Fruit fly (Drosophila melanogaster) whole organism, embryonic: ENCODE results near the gene Sf3b3.
A peak's percentile ranks its signal among the peaks of the same experiment; 100 is the strongest.

Experiments used
- Abd-B ChIP-seq: fragments of 200-800 bp; sonication (Bioruptor generic); optimal IDR thresholded peaks from 2 replicates; lab custom pipeline; 2018; ENCODE audit warnings: missing biosample characterization, mild to moderate bottlenecking, missing genetic modification characterization, moderate library complexity
- Atf6 ChIP-seq: fragments of 200-800 bp; sonication (Bioruptor generic); IDR thresholded peaks from 2 replicates; pipeline ENCODE4 v1.3.6; 2022; ENCODE audit warnings: missing biosample characterization, missing genetic modification characterization
- BtbVII ChIP-seq: fragments of 200-800 bp; sonication (Bioruptor generic); optimal IDR thresholded peaks from 3 replicates; lab custom pipeline; 2017; ENCODE audit warnings: missing biosample characterization, mild to moderate bottlenecking, missing genetic modification characterization
- CG10274 ChIP-seq: fragments of 200-800 bp; sonication (Bioruptor generic); optimal IDR thresholded peaks from 3 replicates; lab custom pipeline; 2017; ENCODE audit warnings: missing biosample characterization, mild to moderate bottlenecking, missing genetic modification characterization
- CG10366 ChIP-seq: fragments of 200-800 bp; sonication (Bioruptor generic); IDR thresholded peaks from 2 replicates; pipeline ENCODE4 v1.3.6; 2022; ENCODE audit warnings: missing biosample characterization, missing genetic modification characterization
- CG11695 ChIP-seq: fragments of 200-800 bp; sonication (Bioruptor generic); IDR thresholded peaks from 3 replicates; pipeline ENCODE4 v1.3.6; 2022; ENCODE audit warnings: missing biosample characterization, missing genetic modification characterization
- CG11696 ChIP-seq: fragments of 200-800 bp; sonication (Bioruptor generic); IDR thresholded peaks from 2 replicates; pipeline ENCODE4 v1.3.6; 2022; ENCODE audit warnings: missing biosample characterization, missing genetic modification characterization
- CG12391 ChIP-seq: fragments of 200-800 bp; sonication (Bioruptor generic); optimal IDR thresholded peaks from 3 replicates; lab custom pipeline; 2018; ENCODE audit warnings: missing biosample characterization, mild to moderate bottlenecking, missing genetic modification characterization, moderate library complexity
- CG12942 ChIP-seq: fragments of 200-800 bp; sonication (Bioruptor generic); optimal IDR thresholded peaks from 3 replicates; lab custom pipeline; 2016; ENCODE audit warnings: missing biosample characterization, missing genetic modification characterization
- CG13296 ChIP-seq: fragments of 200-800 bp; sonication (Bioruptor generic); optimal IDR thresholded peaks from 3 replicates; lab custom pipeline; 2018; ENCODE audit warnings: missing biosample characterization, mild to moderate bottlenecking, missing genetic modification characterization
- CG13775 ChIP-seq: fragments of 200-800 bp; sonication (Bioruptor generic); optimal IDR thresholded peaks from 3 replicates; lab custom pipeline; 2017; ENCODE audit warnings: missing biosample characterization, mild to moderate bottlenecking, missing genetic modification characterization
- CG1602 ChIP-seq: fragments of 200-800 bp; sonication (Bioruptor generic); optimal IDR thresholded peaks from 3 replicates; lab custom pipeline; 2016; ENCODE audit warnings: missing biosample characterization, missing genetic modification characterization
- CG18599 ChIP-seq: fragments of 200-800 bp; sonication (Bioruptor generic); optimal IDR thresholded peaks from 3 replicates; lab custom pipeline; 2017; ENCODE audit warnings: missing biosample characterization, missing genetic modification characterization, mild to moderate bottlenecking, moderate library complexity, missing genetic modification reagents
- CG4617 ChIP-seq: fragments of 200-800 bp; sonication (Bioruptor generic); optimal IDR thresholded peaks from 3 replicates; lab custom pipeline; 2016; ENCODE audit warnings: missing biosample characterization, missing genetic modification characterization, borderline replicate concordance
- CG5953 ChIP-seq: fragments of 200-800 bp; sonication (Bioruptor generic); IDR thresholded peaks from 2 replicates; pipeline ENCODE4 v1.3.6; 2022; ENCODE audit warnings: missing biosample characterization, missing genetic modification characterization
- CG6272 ChIP-seq: fragments of 200-800 bp; sonication (Bioruptor generic); IDR thresholded peaks from 2 replicates; pipeline ENCODE4 v1.3.6; 2022; ENCODE audit warnings: missing biosample characterization, missing genetic modification characterization
- CG7839 ChIP-seq: fragments of 200-800 bp; sonication (Bioruptor generic); optimal IDR thresholded peaks from 3 replicates; lab custom pipeline; 2018; ENCODE audit warnings: missing biosample characterization, mild to moderate bottlenecking, missing genetic modification characterization, moderate library complexity
- CG8478 ChIP-seq: fragments of >200 bp; optimal IDR thresholded peaks from 2 replicates; lab custom pipeline; 2018
- CG9817 ChIP-seq: fragments of 200-800 bp; sonication (Bioruptor generic); optimal IDR thresholded peaks from 2 replicates; lab custom pipeline; 2018; ENCODE audit warnings: missing biosample characterization, mild to moderate bottlenecking, missing genetic modification characterization, moderate library complexity
- CG9932 ChIP-seq: fragments of 200-800 bp; sonication (Bioruptor generic); IDR thresholded peaks from 2 replicates; pipeline ENCODE4 v1.3.6; 2022; ENCODE audit warnings: missing biosample characterization, missing genetic modification characterization
- D ChIP-seq, 2 experiments: fragments of 200-800 bp in 1 of 2; fragments of >200 bp in 1 of 2; sonication (Bioruptor generic) in 1 of 2; optimal IDR thresholded peaks; 2 replicates in 1 of 2; 3 replicates in 1 of 2; lab custom pipeline; 2017; ENCODE audit warnings: mild to moderate bottlenecking in 1 of 2, missing biosample characterization in 1 of 2, missing genetic modification characterization in 1 of 2, missing genetic modification reagents in 1 of 2
- Dll ChIP-seq: fragments of 200-800 bp; sonication (Bioruptor generic); IDR thresholded peaks from 4 replicates; pipeline ENCODE4 v1.3.6; 2022; ENCODE audit warnings: missing biosample characterization, missing genetic modification characterization; ENCODE audit not compliant: partially characterized antibody
- Eip74EF ChIP-seq, 2 experiments: fragments of 200-800 bp in 1 of 2; fragments of >200 bp in 1 of 2; sonication (Bioruptor generic) in 1 of 2; optimal IDR thresholded peaks; 2 replicates each; lab custom pipeline; 2017 to 2019; ENCODE audit warnings: missing biosample characterization in 2 of 2, missing genetic modification characterization in 2 of 2, mild to moderate bottlenecking in 1 of 2, moderate library complexity in 1 of 2
- Elba2 ChIP-seq: fragments of 200-800 bp; sonication (Bioruptor generic); optimal IDR thresholded peaks from 3 replicates; lab custom pipeline; 2016; ENCODE audit warnings: missing biosample characterization, missing genetic modification characterization
- Hmx ChIP-seq: fragments of 200-800 bp; sonication (Bioruptor generic); optimal IDR thresholded peaks from 2 replicates; lab custom pipeline; 2016; ENCODE audit warnings: missing biosample characterization, missing genetic modification characterization
- NK7.1 ChIP-seq: fragments of 200-800 bp; sonication (Bioruptor generic); optimal IDR thresholded peaks from 3 replicates; lab custom pipeline; 2016; ENCODE audit warnings: missing biosample characterization, missing genetic modification characterization
- Pdp1 ChIP-seq, 2 experiments: fragments of 200-800 bp; sonication (Bioruptor generic); optimal IDR thresholded peaks; 3 replicates each; lab custom pipeline; 2016; ENCODE audit warnings: missing biosample characterization in 2 of 2, missing genetic modification characterization in 2 of 2, mild to moderate bottlenecking in 1 of 2, moderate library complexity in 1 of 2
- Poxn ChIP-seq: fragments of 200-800 bp; sonication (Bioruptor generic); IDR thresholded peaks from 2 replicates; pipeline ENCODE4 v1.3.6; 2022; ENCODE audit warnings: missing biosample characterization, missing genetic modification characterization
- Ptx1 ChIP-seq: fragments of 200-800 bp; sonication (Bioruptor generic); IDR thresholded peaks from 2 replicates; pipeline ENCODE4 v1.3.6; 2022; ENCODE audit warnings: missing biosample characterization, missing genetic modification characterization
- Ssrp ChIP-seq: fragments of 200-800 bp; sonication (Bioruptor generic); optimal IDR thresholded peaks from 2 replicates; lab custom pipeline; 2018; ENCODE audit warnings: missing biosample characterization, mild to moderate bottlenecking, missing genetic modification characterization, moderate library complexity
- Stat92E ChIP-seq, 3 experiments: fragments of >200 bp in 2 of 3; fragments of 200-800 bp in 1 of 3; sonication (Bioruptor generic) in 1 of 3; optimal IDR thresholded peaks; 2 replicates each; lab custom pipeline; 2017 to 2019; ENCODE audit warnings: missing biosample characterization in 3 of 3, missing genetic modification characterization in 3 of 3, mild to moderate bottlenecking in 1 of 3, moderate library complexity in 1 of 3
- Tbp ChIP-seq: fragments of >200 bp; optimal IDR thresholded peaks from 2 replicates; lab custom pipeline; 2018; ENCODE audit warnings: missing biosample characterization, missing genetic modification characterization
- ara ChIP-seq: fragments of 200-800 bp; sonication (Bioruptor generic); IDR thresholded peaks from 2 replicates; pipeline ENCODE4 v1.3.6; 2022; ENCODE audit warnings: missing biosample characterization, missing genetic modification characterization
- cg ChIP-seq: fragments of 200-800 bp; sonication (Bioruptor generic); optimal IDR thresholded peaks from 3 replicates; lab custom pipeline; 2019; ENCODE audit warnings: missing biosample characterization, mild to moderate bottlenecking, missing genetic modification characterization, moderate library complexity
- chn ChIP-seq: fragments of 200-800 bp; sonication (Bioruptor generic); optimal IDR thresholded peaks from 2 replicates; lab custom pipeline; 2016; ENCODE audit warnings: missing biosample characterization, missing genetic modification characterization
- hkb ChIP-seq, 2 experiments: fragments of 200-800 bp in 1 of 2; fragments of >200 bp in 1 of 2; sonication (Bioruptor generic) in 1 of 2; IDR thresholded peaks in 1 of 2; optimal IDR thresholded peaks in 1 of 2; 2 replicates each; pipeline versions ENCODE4 v1.3.6 to Lab custom; 2017 to 2022; ENCODE audit warnings: missing biosample characterization in 1 of 2, missing genetic modification characterization in 1 of 2
- inv ChIP-seq: fragments of 200-800 bp; sonication (Bioruptor generic); IDR thresholded peaks from 2 replicates; pipeline ENCODE4 v1.3.6; 2022; ENCODE audit warnings: missing biosample characterization, missing genetic modification characterization; ENCODE audit not compliant: partially characterized antibody
- pita ChIP-seq: fragments of 200-800 bp; sonication (Bioruptor generic); optimal IDR thresholded peaks from 2 replicates; lab custom pipeline; 2017; ENCODE audit warnings: missing biosample characterization, mild to moderate bottlenecking, missing genetic modification characterization
- pzg ChIP-seq: fragments of 200-800 bp; sonication (Bioruptor generic); optimal IDR thresholded peaks from 3 replicates; lab custom pipeline; 2018; ENCODE audit warnings: missing biosample characterization, mild to moderate bottlenecking, missing genetic modification characterization, moderate library complexity
- ranshi ChIP-seq: fragments of 200-800 bp; sonication (Bioruptor generic); IDR thresholded peaks from 2 replicates; pipeline ENCODE4 v1.3.6; 2022; ENCODE audit warnings: missing biosample characterization, missing genetic modification characterization
- ro ChIP-seq: fragments of 200-800 bp; sonication (Bioruptor generic); IDR thresholded peaks from 2 replicates; pipeline ENCODE4 v1.3.6; 2022; ENCODE audit warnings: missing biosample characterization, missing genetic modification characterization
- schlank ChIP-seq: fragments of 200-800 bp; sonication (Bioruptor generic); optimal IDR thresholded peaks from 2 replicates; lab custom pipeline; 2018; ENCODE audit warnings: missing biosample characterization, mild to moderate bottlenecking, missing genetic modification characterization
- scrt ChIP-seq: fragments of 200-800 bp; sonication (Bioruptor generic); optimal IDR thresholded peaks from 2 replicates; lab custom pipeline; 2018; ENCODE audit warnings: missing biosample characterization, mild to moderate bottlenecking, missing genetic modification characterization, moderate library complexity
- sob ChIP-seq: fragments of 200-800 bp; sonication (Bioruptor generic); IDR thresholded peaks from 2 replicates; pipeline ENCODE4 v1.3.6; 2022; ENCODE audit warnings: missing biosample characterization, missing genetic modification characterization
- tll ChIP-seq, 2 experiments: fragments of 200-800 bp in 1 of 2; fragments of >200 bp in 1 of 2; sonication (Bioruptor generic) in 1 of 2; optimal IDR thresholded peaks; 2 replicates each; lab custom pipeline; 2017 to 2019; ENCODE audit warnings: missing biosample characterization in 2 of 2, missing genetic modification characterization in 2 of 2, mild to moderate bottlenecking in 1 of 2, moderate library complexity in 1 of 2
- toy ChIP-seq: fragments of 200-800 bp; sonication (Bioruptor generic); IDR thresholded peaks from 2 replicates; pipeline ENCODE4 v1.3.6; 2022; ENCODE audit warnings: missing biosample characterization, missing genetic modification characterization
- twi ChIP-seq: fragments of 200-800 bp; optimal IDR thresholded peaks from 2 replicates; lab custom pipeline; 2019; ENCODE audit warnings: missing biosample characterization, mild to moderate bottlenecking, missing genetic modification characterization, moderate library complexity
- usp ChIP-seq: fragments of >200 bp; optimal IDR thresholded peaks from 2 replicates; lab custom pipeline; 2017; ENCODE audit warnings: missing biosample characterization, missing genetic modification characterization

The Sf3b3 gene

dm6 chr3L:804557-805260, 28.5 kb downstream of the Sf3b3 start (continued):
- TF ChIP-seq CG10274 (GFP tag; lab: Kevin White, UChicago): no peak
- no peak for TF ChIP-seq Abd-B (GFP tag; lab: Kevin White, UChicago)
- TF ChIP-seq Ssrp (tag; lab: Kevin White, UChicago): peak; percentile 23
- TF ChIP-seq hkb (optimal IDR thresholded peaks at IDR 0.05; lab: Kevin White, UChicago): no peak
- peak; percentile 32; the same call in 1 of the 2 replicates for TF ChIP-seq hkb (GFP tag; IDR thresholded peaks at IDR 0.05; lab: Robert Waterston, UW)
- TF ChIP-seq chn (GFP tag; lab: Kevin White, UChicago): peak; percentile 30
- TF ChIP-seq CG4617: no peak
- no peak for TF ChIP-seq CG6272 (GFP tag; lab: Robert Waterston, UW)
- no peak for TF ChIP-seq CG1602 (GFP tag; lab: Kevin White, UChicago)
- TF ChIP-seq CG7839 (tag; lab: Kevin White, UChicago): peak; percentile 40
- TF ChIP-seq Elba2 (GFP tag; lab: Kevin White, UChicago): peak; percentile 70
- no peak for TF ChIP-seq sob (GFP tag; lab: Robert Waterston, UW)
- no peak for TF ChIP-seq cg
- no peak for TF ChIP-seq CG9932
- no peak for TF ChIP-seq usp (GFP tag; lab: Kevin White, UChicago)
- TF ChIP-seq Dll (GFP tag; lab: Robert Waterston, UW): no peak
- no peak for TF ChIP-seq ranshi (GFP tag; lab: Robert Waterston, UW)
- TF ChIP-seq scrt (GFP tag; lab: Kevin White, UChicago): no peak
- peak; percentile 7 for TF ChIP-seq twi (tag; lab: Kevin White, UChicago)
- TF ChIP-seq D (optimal IDR thresholded peaks at IDR 0.05; lab: Kevin White, UChicago): no peak
- peak; percentile 24 for TF ChIP-seq D (GFP tag; optimal IDR thresholded peaks at IDR 0.05; lab: Kevin White, UChicago)
- no peak for TF ChIP-seq ro
- TF ChIP-seq Pdp1 (GFP tag; optimal IDR thresholded peaks at IDR 0.05; lab: Kevin White, UChicago): peak in 1 of 2 experiments; percentile 18
- TF ChIP-seq Stat92E (GFP tag; optimal IDR thresholded peaks at IDR 0.05; lab: Kevin White, UChicago): no peak
- TF ChIP-seq CG5953 (GFP tag; lab: Robert Waterston, UW): no peak
- TF ChIP-seq CG8478 (lab: Kevin White, UChicago): no peak
- no peak for TF ChIP-seq CG9817 (tag; lab: Kevin White, UChicago)
- no peak for TF ChIP-seq CG13296
- no peak for TF ChIP-seq pzg (GFP tag; lab: Kevin White, UChicago)
- no peak for TF ChIP-seq Eip74EF (GFP tag; optimal IDR thresholded peaks at IDR 0.05; lab: Kevin White, UChicago)
- no peak for TF ChIP-seq NK7.1 (GFP tag; lab: Kevin White, UChicago)
- no peak for TF ChIP-seq Tbp (GFP tag; lab: Kevin White, UChicago)
- TF ChIP-seq CG12942 (GFP tag; lab: Kevin White, UChicago): no peak
- TF ChIP-seq Poxn (GFP tag; lab: Robert Waterston, UW): no peak
- peak; percentile 44; the same call in 1 of the 2 replicates for TF ChIP-seq ara (GFP tag; lab: Robert Waterston, UW)
- TF ChIP-seq schlank (tag; lab: Kevin White, UChicago): no peak
- TF ChIP-seq Hmx (GFP tag; lab: Kevin White, UChicago): no peak
- no peak for TF ChIP-seq tll (GFP tag; optimal IDR thresholded peaks at IDR 0.05; lab: Kevin White, UChicago)
- TF ChIP-seq BtbVII (GFP tag; lab: Kevin White, UChicago): peak; percentile 25
- peak; percentile 52 for TF ChIP-seq CG18599 (GFP tag; lab: Kevin White, UChicago)
- TF ChIP-seq CG11695 (GFP tag; lab: Robert Waterston, UW): no peak
- no peak for TF ChIP-seq CG11696 (GFP tag; lab: Robert Waterston, UW)
- peak; percentile 43 for TF ChIP-seq CG12391 (tag; lab: Kevin White, UChicago)
- TF ChIP-seq CG10366 (GFP tag; lab: Robert Waterston, UW): no peak
- no peak for TF ChIP-seq inv
- TF ChIP-seq toy (GFP tag; lab: Robert Waterston, UW): no peak
- TF ChIP-seq Atf6 (GFP tag; lab: Robert Waterston, UW): no peak
- TF ChIP-seq Ptx1 (GFP tag; lab: Robert Waterston, UW): 0 out of 2 replicates have a peak, but pooled peaks have one; percentile 17
- no peak for TF ChIP-seq CG13775 (GFP tag; lab: Kevin White, UChicago)
- no peak for TF ChIP-seq pita (GFP tag; lab: Kevin White, UChicago)
